Worm (Caenorhabditis elegans): ENCODE data around the gene otub-3.
"Not testable (repeated sequence)": the region's sequence is repeated elsewhere in the genome, so short reads cannot be mapped to it uniquely, and the experiment has no call there.

DNA sequence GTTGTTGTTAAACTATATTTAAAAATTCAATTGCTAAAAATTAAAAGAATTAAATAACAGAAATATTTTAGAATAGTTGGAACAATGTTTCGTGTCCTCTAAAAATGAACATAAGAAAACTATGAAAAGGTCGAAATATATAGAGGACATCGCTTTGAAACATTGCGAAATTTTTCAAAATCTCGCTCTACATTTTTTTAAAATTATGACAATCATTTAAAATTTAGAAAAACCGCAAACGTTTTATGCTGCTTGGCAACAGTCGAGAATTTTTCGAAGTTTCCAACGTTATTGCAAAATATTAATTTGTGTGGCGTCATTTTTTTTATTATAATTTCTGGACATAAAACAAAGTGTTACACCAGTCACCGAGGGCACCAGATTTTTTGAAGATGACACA is 12.9 kb upstream of the otub-3 start, which contains the start of the genes parg-2 and ipla-5:
- TF ChIP-seq flt-1 (GFP tag; IDR thresholded peaks at IDR 0.05); ref-1 (GFP tag; conservative IDR thresholded peaks at IDR 0.05); ztf-29 (GFP tag; IDR thresholded peaks at IDR 0.05); cog-1 (tag; optimal IDR thresholded peaks at IDR 0.05); klf-2 (GFP tag; conservative IDR thresholded peaks at IDR 0.05); tab-1 (GFP tag; IDR thresholded peaks at IDR 0.05); med-1 (GFP tag; optimal IDR thresholded peaks at IDR 0.05; ENCODE audit: insufficient read depth): not testable (repeated sequence)
